Fruit fly (Drosophila melanogaster) whole organism, wandering third instar larva: ENCODE data around the gene Cpr11B.

Experiments
- Abd-B ChIP-seq: fragments of >200 bp; optimal IDR thresholded peaks from 2 replicates; lab custom pipeline; 2017; ENCODE audit warnings: missing biosample characterization, missing genetic modification characterization
- CG32264 ChIP-seq: fragments of 200-800 bp; sonication (Bioruptor generic); optimal IDR thresholded peaks from 2 replicates; lab custom pipeline; 2016; ENCODE audit warnings: missing biosample characterization, missing genetic modification characterization
- CG9705 ChIP-seq: fragments of 200-800 bp; sonication (Bioruptor generic); optimal IDR thresholded peaks from 2 replicates; lab custom pipeline; 2018; ENCODE audit warnings: missing biosample characterization, mild to moderate bottlenecking, missing genetic modification characterization
- Myc ChIP-seq: fragments of >200 bp; optimal IDR thresholded peaks from 2 replicates; lab custom pipeline; 2017
- OdsH ChIP-seq: fragments of 200-800 bp; sonication (Bioruptor generic); optimal IDR thresholded peaks from 2 replicates; lab custom pipeline; 2016; ENCODE audit warnings: missing biosample characterization, mild to moderate bottlenecking, missing genetic modification characterization
- Sp1 ChIP-seq: fragments of 200-800 bp; sonication (Bioruptor generic); optimal IDR thresholded peaks from 3 replicates; lab custom pipeline; 2019; ENCODE audit warnings: missing biosample characterization, mild to moderate bottlenecking, missing genetic modification characterization, moderate library complexity
- fru ChIP-seq: fragments of 200-800 bp; sonication (Bioruptor generic); optimal IDR thresholded peaks from 3 replicates; lab custom pipeline; 2016; ENCODE audit warnings: missing biosample characterization, mild to moderate bottlenecking, missing genetic modification characterization
- lola ChIP-seq: fragments of >200 bp; optimal IDR thresholded peaks from 2 replicates; lab custom pipeline; 2017; ENCODE audit warnings: missing biosample characterization, missing genetic modification characterization
- psq ChIP-seq: fragments of 200-800 bp; sonication (Bioruptor generic); optimal IDR thresholded peaks from 3 replicates; lab custom pipeline; 2017; ENCODE audit warnings: missing biosample characterization, mild to moderate bottlenecking, missing genetic modification characterization, moderate library complexity
- rgr ChIP-seq: fragments of 200-800 bp; sonication (Bioruptor generic); optimal IDR thresholded peaks from 3 replicates; lab custom pipeline; 2016; ENCODE audit warnings: missing biosample characterization, mild to moderate bottlenecking, missing genetic modification characterization
- woc ChIP-seq: sonication (Bioruptor generic); optimal IDR thresholded peaks from 2 replicates; lab custom pipeline; 2016; ENCODE audit warnings: missing biosample characterization, mild to moderate bottlenecking, missing genetic modification characterization

- no peak for TF ChIP-seq fru (GFP tag; lab: Kevin White, UChicago)
- no peak for TF ChIP-seq rgr
- no peak for TF ChIP-seq CG9705 (GFP tag; lab: Kevin White, UChicago)
- no peak for TF ChIP-seq Abd-B (GFP tag; lab: Kevin White, UChicago)
- TF ChIP-seq Sp1 (GFP tag; lab: Kevin White, UChicago), result no peak
- no peak for TF ChIP-seq psq (GFP tag; lab: Kevin White, UChicago)
- TF ChIP-seq Myc (lab: Kevin White, UChicago), result no peak
- TF ChIP-seq woc (GFP tag; lab: Kevin White, UChicago), result no peak
- TF ChIP-seq CG32264, result no peak
- TF ChIP-seq OdsH, result no peak
- TF ChIP-seq lola, result no peak
Observed at dm6 chrX:12552824-12553223, at the start of gene Cpr11B.
